Fruit fly (Drosophila melanogaster): ENCODE measurements around the gene CG45105.
"Not testable (repeated sequence)": the region's sequence is repeated elsewhere in the genome, so short reads cannot be mapped to it uniquely, and the experiment has no call there.

DNA sequence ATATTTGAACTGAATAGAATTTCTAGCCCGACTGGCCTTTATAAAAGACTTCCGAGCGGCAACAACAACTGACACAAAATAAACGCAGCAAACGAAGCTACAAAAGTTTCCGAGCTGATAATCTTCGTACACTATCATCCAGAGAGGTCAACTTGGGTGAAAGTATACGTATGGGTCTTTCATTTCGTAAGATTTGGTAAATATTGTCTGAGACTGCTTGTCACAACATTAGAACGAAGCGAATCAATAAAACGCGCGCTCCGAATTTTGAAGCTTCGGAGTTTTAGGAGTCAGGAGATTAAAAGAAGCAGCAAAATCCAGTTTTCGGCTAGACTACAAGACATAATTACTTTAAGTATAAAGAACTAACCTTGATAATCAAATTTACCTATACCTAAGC, 13.3 kb downstream of the CG45105 start, which contains the start of gene glob1:
- TF ChIP-seq Eip93F (GFP tag; optimal IDR thresholded peaks at IDR 0.05); CG11762 (GFP tag; optimal IDR thresholded peaks at IDR 0.05; ENCODE audit: insufficient read depth); Eip78C (GFP tag); CG11902 (GFP tag; optimal IDR thresholded peaks at IDR 0.05); dac (GFP tag; optimal IDR thresholded peaks at IDR 0.05); CG6854 (GFP tag; optimal IDR thresholded peaks at IDR 0.05); CG9139 (GFP tag; optimal IDR thresholded peaks at IDR 0.05); CG16779 (tag; optimal IDR thresholded peaks at IDR 0.05); Gug (GFP tag; IDR thresholded peaks at IDR 0.05): not testable (repeated sequence)

Measured in whole organism, prepupa.